Worm (Caenorhabditis elegans): ENCODE results near the gene cutl-21.

ce11 chrX:980252-981009 lies 23.7 kb upstream of the cutl-21 start, which contains the start of gene C44C1.1:
- TF ChIP-seq jun-1 (tag; optimal IDR thresholded peaks at IDR 0.05): no peak
- no peak for TF ChIP-seq nhr-77 (tag; optimal IDR thresholded peaks at IDR 0.05)
- no peak for TF ChIP-seq elt-1 (tag; optimal IDR thresholded peaks at IDR 0.05)
- no peak for TF ChIP-seq unc-39 (tag; optimal IDR thresholded peaks at IDR 0.05)
- TF ChIP-seq lin-39 (tag; optimal IDR thresholded peaks at IDR 0.05): no peak
- TF ChIP-seq fos-1 (tag; optimal IDR thresholded peaks at IDR 0.05): no peak
